Worm (Caenorhabditis elegans) whole organism, L3 larva: Measurements from ENCODE around the gene F31B12.3.

ENCODE experiments used
- ZK546.5 ChIP-seq: sonication (generic microtip); optimal IDR thresholded peaks from 2 replicates; lab custom pipeline; 2017; ENCODE audit warnings: missing biosample characterization, missing genetic modification characterization
- ama-1 ChIP-seq: fragments of 150-350 bp; optimal IDR thresholded peaks from 2 replicates; lab custom pipeline; 2018
- ceh-16 ChIP-seq: sonication (generic microtip); optimal IDR thresholded peaks from 2 replicates; lab custom pipeline; 2017; ENCODE audit warnings: missing biosample characterization, missing genetic modification characterization
- ceh-82 ChIP-seq: fragments of 150-350 bp; optimal IDR thresholded peaks from 2 replicates; lab custom pipeline; 2014; ENCODE audit warnings: missing biosample characterization, missing genetic modification characterization
- daf-12 ChIP-seq: fragments of 150-350 bp; optimal IDR thresholded peaks from 2 replicates; lab custom pipeline; 2014; ENCODE audit warnings: missing biosample characterization, missing genetic modification reagents, missing genetic modification characterization
- egl-27 ChIP-seq: sonication (generic microtip); optimal IDR thresholded peaks from 4 replicates; lab custom pipeline; 2017; ENCODE audit warnings: missing biosample characterization, missing genetic modification reagents, missing genetic modification characterization
- elt-1 ChIP-seq: fragments of 150-350 bp; optimal IDR thresholded peaks from 2 replicates; lab custom pipeline; 2014; ENCODE audit warnings: missing biosample characterization, missing genetic modification characterization
- elt-2 ChIP-seq: sonication (generic microtip); optimal IDR thresholded peaks from 2 replicates; lab custom pipeline; 2016; ENCODE audit warnings: missing genetic modification reagents, mild to moderate bottlenecking, missing genetic modification characterization, missing compliant biosample characterization
- eor-1 ChIP-seq, 2 experiments: fragments of 150-350 bp; optimal IDR thresholded peaks; 2 replicates each; lab custom pipeline; 2014 to 2018; ENCODE audit warnings: missing biosample characterization in 2 of 2, missing genetic modification characterization in 2 of 2
- fkh-10 ChIP-seq: sonication (generic microtip); optimal IDR thresholded peaks from 2 replicates; lab custom pipeline; 2017; ENCODE audit warnings: missing biosample characterization, missing genetic modification reagents, missing genetic modification characterization
- fkh-2 ChIP-seq: fragments of 150-350 bp; optimal IDR thresholded peaks from 2 replicates; lab custom pipeline; 2014; ENCODE audit warnings: missing biosample characterization, missing genetic modification reagents, missing genetic modification characterization
- fos-1 ChIP-seq: fragments of 150-350 bp; optimal IDR thresholded peaks from 2 replicates; lab custom pipeline; 2014; ENCODE audit warnings: missing biosample characterization, missing genetic modification characterization
- hmg-11 ChIP-seq: sonication (generic microtip); optimal IDR thresholded peaks from 2 replicates; lab custom pipeline; 2016; ENCODE audit warnings: missing genetic modification characterization, missing compliant biosample characterization
- jun-1 ChIP-seq: fragments of 150-350 bp; optimal IDR thresholded peaks from 2 replicates; lab custom pipeline; 2014; ENCODE audit warnings: missing biosample characterization, missing genetic modification reagents, missing genetic modification characterization
- lin-39 ChIP-seq: fragments of 150-350 bp; optimal IDR thresholded peaks from 2 replicates; lab custom pipeline; 2018; ENCODE audit warnings: missing biosample characterization, missing genetic modification reagents, missing genetic modification characterization
- lsy-12 ChIP-seq: sonication (generic microtip); optimal IDR thresholded peaks from 2 replicates; lab custom pipeline; 2016; ENCODE audit warnings: mild to moderate bottlenecking, missing genetic modification characterization, missing compliant biosample characterization
- mdl-1 ChIP-seq: fragments of 150-350 bp; optimal IDR thresholded peaks from 2 replicates; lab custom pipeline; 2014; ENCODE audit warnings: missing biosample characterization, missing genetic modification characterization
- nfya-1 ChIP-seq: sonication (generic microtip); optimal IDR thresholded peaks from 2 replicates; lab custom pipeline; 2017; ENCODE audit warnings: missing genetic modification characterization, mild to moderate bottlenecking, missing compliant biosample characterization, antibody characterized with exemption, moderate library complexity; ENCODE audit not compliant: insufficient read depth
- nhr-11 ChIP-seq: fragments of 150-350 bp; optimal IDR thresholded peaks from 2 replicates; lab custom pipeline; 2014; ENCODE audit warnings: missing biosample characterization, missing genetic modification characterization
- nhr-12 ChIP-seq: fragments of 150-350 bp; optimal IDR thresholded peaks from 2 replicates; lab custom pipeline; 2014; ENCODE audit warnings: missing biosample characterization, missing genetic modification characterization
- nhr-23 ChIP-seq: fragments of 150-350 bp; optimal IDR thresholded peaks from 2 replicates; lab custom pipeline; 2014; ENCODE audit warnings: missing biosample characterization, missing genetic modification reagents, missing genetic modification characterization
- nhr-28 ChIP-seq: fragments of 150-350 bp; optimal IDR thresholded peaks from 2 replicates; lab custom pipeline; 2014; ENCODE audit warnings: missing biosample characterization, missing genetic modification characterization
- nhr-43 ChIP-seq: sonication (generic microtip); optimal IDR thresholded peaks from 2 replicates; lab custom pipeline; 2016; ENCODE audit warnings: mild to moderate bottlenecking, missing genetic modification characterization, missing compliant biosample characterization; ENCODE audit not compliant: poor library complexity, severe bottlenecking
- nhr-67 ChIP-seq: fragments of 150-350 bp; optimal IDR thresholded peaks from 2 replicates; lab custom pipeline; 2014; ENCODE audit warnings: missing biosample characterization, missing genetic modification characterization
- nhr-76 ChIP-seq: fragments of 150-350 bp; sonication (generic microtip); optimal IDR thresholded peaks from 5 replicates; lab custom pipeline; 2014; ENCODE audit warnings: missing biosample characterization, missing genetic modification characterization
- nhr-77 ChIP-seq: fragments of 150-350 bp; optimal IDR thresholded peaks from 2 replicates; lab custom pipeline; 2014; ENCODE audit warnings: missing biosample characterization, missing genetic modification characterization
- pha-4 ChIP-seq: fragments of 150-350 bp; optimal IDR thresholded peaks from 2 replicates; lab custom pipeline; 2014; ENCODE audit warnings: missing biosample characterization, missing genetic modification reagents, missing genetic modification characterization
- pqm-1 ChIP-seq: fragments of 150-350 bp; optimal IDR thresholded peaks from 2 replicates; lab custom pipeline; 2017; ENCODE audit warnings: missing biosample characterization, missing genetic modification characterization, inconsistent platforms
- sea-2 ChIP-seq: fragments of 150-350 bp; sonication (generic microtip); optimal IDR thresholded peaks from 4 replicates; lab custom pipeline; 2014; ENCODE audit warnings: missing biosample characterization, missing genetic modification reagents, missing genetic modification characterization
- skn-1 ChIP-seq: fragments of 150-350 bp; optimal IDR thresholded peaks from 2 replicates; lab custom pipeline; 2014; ENCODE audit warnings: missing biosample characterization, missing genetic modification characterization
- snpc-4 ChIP-seq: fragments of 150-350 bp; optimal IDR thresholded peaks from 2 replicates; lab custom pipeline; 2014; ENCODE audit warnings: missing biosample characterization, missing genetic modification characterization
- tbx-2 ChIP-seq: sonication (generic microtip); optimal IDR thresholded peaks from 2 replicates; lab custom pipeline; 2016; ENCODE audit warnings: mild to moderate bottlenecking, missing genetic modification characterization, missing compliant biosample characterization
- unc-39 ChIP-seq: sonication (generic microtip); optimal IDR thresholded peaks from 4 replicates; lab custom pipeline; 2017; ENCODE audit warnings: missing biosample characterization, missing genetic modification characterization
- unc-62 ChIP-seq: fragments of 150-350 bp; sonication (generic microtip); optimal IDR thresholded peaks from 4 replicates; lab custom pipeline; 2014; ENCODE audit warnings: missing biosample characterization, missing genetic modification reagents, missing genetic modification characterization
- zag-1 ChIP-seq: fragments of 150-350 bp; optimal IDR thresholded peaks from 2 replicates; lab custom pipeline; 2014; ENCODE audit warnings: missing biosample characterization, missing genetic modification characterization
- ztf-11 ChIP-seq: fragments of 150-350 bp; optimal IDR thresholded peaks from 2 replicates; lab custom pipeline; 2014; ENCODE audit warnings: missing biosample characterization, missing genetic modification characterization

F31B12.3 gene

ce11 chrX:10837609-10838008 lies 17.2 kb upstream of the F31B12.3 start:
- TF ChIP-seq nhr-67 (no peak), pqm-1 (tag; lab: Kevin White, UChicago) (no peak), ZK546.5 (tag; lab: Kevin White, UChicago) (no peak), elt-2 (tag; lab: Kevin White, UChicago) (no peak), fkh-10 (GFP tag; lab: Kevin White, UChicago) (no peak), nhr-28 (tag; lab: Kevin White, UChicago) (no peak), elt-1 (no peak), ama-1 (lab: Kevin White, UChicago) (no peak), nhr-43 (tag; lab: Kevin White, UChicago) (no peak), egl-27 (tag; lab: Kevin White, UChicago) (no peak), sea-2 (GFP tag; lab: Kevin White, UChicago) (no peak), skn-1 (no peak), zag-1 (no peak), nfya-1 (tag; lab: Kevin White, UChicago) (no peak), fkh-2 (no peak), fos-1 (no peak)

ce11 chrX:10834568-10834967 lies 14.2 kb upstream of the F31B12.3 start:
- TF ChIP-seq lsy-12 (tag; lab: Kevin White, UChicago) (no peak), fkh-2 (no peak), pha-4 (tag; lab: Kevin White, UChicago) (no peak)
- TF ChIP-seq, all 47 proteins: peak for 0

ce11 chrX:10821160-10821559 lies 749 bp upstream of the F31B12.3 start:
- no peak for TF ChIP-seq fkh-10 (GFP tag; lab: Kevin White, UChicago)
- no peak for TF ChIP-seq zag-1
- no peak for TF ChIP-seq nhr-67
- no peak for TF ChIP-seq pqm-1 (tag; lab: Kevin White, UChicago)
- TF ChIP-seq tbx-2: peak; percentile 36
- no peak for TF ChIP-seq snpc-4 (tag; lab: Kevin White, UChicago)
- TF ChIP-seq daf-12: no peak
- no peak for TF ChIP-seq ztf-11 (tag; lab: Kevin White, UChicago)
- no peak for TF ChIP-seq nhr-43 (tag; lab: Kevin White, UChicago)
- TF ChIP-seq mdl-1 (tag; lab: Kevin White, UChicago): no peak
- no peak for TF ChIP-seq nhr-76 (tag; lab: Kevin White, UChicago)
- no peak for TF ChIP-seq lin-39 (tag; lab: Kevin White, UChicago)
- no peak for TF ChIP-seq unc-39 (tag; lab: Kevin White, UChicago)
- no peak for TF ChIP-seq jun-1 (tag; lab: Kevin White, UChicago)
- peak; percentile 45 for TF ChIP-seq hmg-11
- no peak for TF ChIP-seq ceh-16 (tag; lab: Kevin White, UChicago)
- no peak for TF ChIP-seq nhr-23 (tag; lab: Kevin White, UChicago)
- peak; percentile 2 for TF ChIP-seq egl-27 (tag; lab: Kevin White, UChicago)
- no peak for TF ChIP-seq nhr-12 (tag; lab: Kevin White, UChicago)
- TF ChIP-seq fkh-2: no peak
- TF ChIP-seq unc-62 (GFP tag; lab: Kevin White, UChicago): no peak
- TF ChIP-seq lsy-12 (tag; lab: Kevin White, UChicago): peak; percentile 67
- no peak for TF ChIP-seq nfya-1 (tag; lab: Kevin White, UChicago)
- peak; percentile 12 for TF ChIP-seq ceh-82
- TF ChIP-seq eor-1 (tag; optimal IDR thresholded peaks at IDR 0.05; lab: Kevin White, UChicago): no peak
- TF ChIP-seq skn-1: no peak
- peak; percentile 19 for TF ChIP-seq nhr-11
- TF ChIP-seq elt-2 (tag; lab: Kevin White, UChicago): peak; percentile 29
- no peak for TF ChIP-seq sea-2 (GFP tag; lab: Kevin White, UChicago)
- no peak for TF ChIP-seq nhr-77 (tag; lab: Kevin White, UChicago)

ce11 chrX:10804441-10804840 lies 16.0 kb downstream of the F31B12.3 start, which contains the start of gene F31B12.4:
Gene F31B12.4 (plus strand): TSS chrX:10804741.
- no peak for TF ChIP-seq zag-1
- TF ChIP-seq nhr-28 (tag; lab: Kevin White, UChicago): no peak
- no peak for TF ChIP-seq nhr-76 (tag; lab: Kevin White, UChicago)
- TF ChIP-seq skn-1: no peak
- no peak for TF ChIP-seq hmg-11
- TF ChIP-seq, all 47 proteins: peak for 0
